Worm (Caenorhabditis elegans): ENCODE results near the gene srw-66.

Gene srw-66

ce11 chrII:1237845-1238244 is 33.9 kb downstream of the srw-66 start (continued):
- TF ChIP-seq lin-39 (tag; optimal IDR thresholded peaks at IDR 0.05): no peak
- no peak for TF ChIP-seq jun-1 (tag; optimal IDR thresholded peaks at IDR 0.05)
- TF ChIP-seq skn-1 (tag; optimal IDR thresholded peaks at IDR 0.05): no peak
- no peak for TF ChIP-seq ztf-7 (tag; optimal IDR thresholded peaks at IDR 0.05)
- TF ChIP-seq pqm-1 (tag; optimal IDR thresholded peaks at IDR 0.05): no peak
- no peak for TF ChIP-seq nhr-77 (tag; optimal IDR thresholded peaks at IDR 0.05)
- TF ChIP-seq ama-1 (optimal IDR thresholded peaks at IDR 0.05): no peak
- peak; percentile 99 for TF ChIP-seq madf-9 (GFP tag; conservative IDR thresholded peaks at IDR 0.05)
- TF ChIP-seq spr-1 (tag; optimal IDR thresholded peaks at IDR 0.05): peak; percentile 39
- TF ChIP-seq ceh-28 (tag; optimal IDR thresholded peaks at IDR 0.05): no peak
- no peak for TF ChIP-seq ztf-11 (tag; optimal IDR thresholded peaks at IDR 0.05)
- TF ChIP-seq sdz-12 (GFP tag; optimal IDR thresholded peaks at IDR 0.05): no peak
- no peak for TF ChIP-seq ceh-32 (tag; optimal IDR thresholded peaks at IDR 0.05; ENCODE audit: poor library complexity)
- TF ChIP-seq F10B5.3 (tag; optimal IDR thresholded peaks at IDR 0.05): no peak
- no peak for TF ChIP-seq zip-11 (GFP tag; IDR thresholded peaks at IDR 0.05)
- no peak for TF ChIP-seq F44E2.7 (GFP tag; IDR thresholded peaks at IDR 0.05)
- TF ChIP-seq nhr-11 (tag; optimal IDR thresholded peaks at IDR 0.05): no peak
- TF ChIP-seq hmg-1.1 (GFP tag; IDR thresholded peaks at IDR 0.05): peak; percentile 76
- no peak for TF ChIP-seq R02D3.7 (tag; optimal IDR thresholded peaks at IDR 0.05)
- peak; percentile 55 to 72 for TF ChIP-seq mdl-1 (tag; optimal IDR thresholded peaks at IDR 0.05)
- TF ChIP-seq unc-130 (GFP tag; optimal IDR thresholded peaks at IDR 0.05): no peak
- no peak for TF ChIP-seq Y48G9A.11 (GFP tag; IDR thresholded peaks at IDR 0.05)
- TF ChIP-seq ceh-82 (tag; optimal IDR thresholded peaks at IDR 0.05): no peak
- TF ChIP-seq lim-7 (GFP tag; IDR thresholded peaks at IDR 0.05): no peak
- TF ChIP-seq dmd-9 (GFP tag; IDR thresholded peaks at IDR 0.05): no peak
- TF ChIP-seq hlh-11 (tag; optimal IDR thresholded peaks at IDR 0.05): peak; percentile 89
- no peak for TF ChIP-seq dmd-8 (GFP tag; IDR thresholded peaks at IDR 0.05)
- no peak for TF ChIP-seq nhr-6 (tag; optimal IDR thresholded peaks at IDR 0.05)
- TF ChIP-seq zfp-2 (tag; optimal IDR thresholded peaks at IDR 0.05): no peak
- TF ChIP-seq ceh-20 (GFP tag; IDR thresholded peaks at IDR 0.05): no peak
- TF ChIP-seq hif-1 (tag; optimal IDR thresholded peaks at IDR 0.05): peak in 1 of 2 experiments; percentile 64
- no peak for TF ChIP-seq aly-2 (tag; optimal IDR thresholded peaks at IDR 0.05)
- peak; percentile 70 for TF ChIP-seq pha-4 (GFP tag; IDR thresholded peaks at IDR 0.05)
- TF ChIP-seq pha-4 (tag; optimal IDR thresholded peaks at IDR 0.05): no peak
- TF ChIP-seq mep-1 (tag; optimal IDR thresholded peaks at IDR 0.05): peak; percentile 50
- TF ChIP-seq ceh-44 (GFP tag; IDR thresholded peaks at IDR 0.05): no peak
- no peak for TF ChIP-seq zip-2 (tag; optimal IDR thresholded peaks at IDR 0.05)
- no peak for TF ChIP-seq lsy-2 (tag; optimal IDR thresholded peaks at IDR 0.05)
- TF ChIP-seq T26A8.4 (GFP tag; IDR thresholded peaks at IDR 0.05): no peak; the same call in none of the 2 replicates
- TF ChIP-seq ZK546.5 (tag; optimal IDR thresholded peaks at IDR 0.05): no peak
- TF ChIP-seq arid-1 (GFP tag; conservative IDR thresholded peaks at IDR 0.05): peak; percentile 69
- no peak for TF ChIP-seq ZK337.2 (GFP tag; IDR thresholded peaks at IDR 0.05)
- TF ChIP-seq egl-27 (tag; optimal IDR thresholded peaks at IDR 0.05): no peak
- no peak for TF ChIP-seq gei-8 (GFP tag; optimal IDR thresholded peaks at IDR 0.05)
- TF ChIP-seq nhr-102 (tag; optimal IDR thresholded peaks at IDR 0.05): peak; percentile 53
- peak; percentile 65 for TF ChIP-seq mxl-3 (GFP tag; optimal IDR thresholded peaks at IDR 0.05)
- no peak for TF ChIP-seq zag-1 (tag; optimal IDR thresholded peaks at IDR 0.05)
- no peak for TF ChIP-seq daf-19 (GFP tag; conservative IDR thresholded peaks at IDR 0.05)
- peak; percentile 43; the same call in 1 of the 2 replicates for TF ChIP-seq lin-29 (GFP tag; IDR thresholded peaks at IDR 0.05)
- TF ChIP-seq nhr-76 (tag; optimal IDR thresholded peaks at IDR 0.05): no peak
- no peak for TF ChIP-seq Y5F2A.4 (GFP tag; optimal IDR thresholded peaks at IDR 0.05)
- TF ChIP-seq nhr-42 (GFP tag; IDR thresholded peaks at IDR 0.05): 0 out of 2 replicates have a peak, but pooled peaks have one; percentile 7
- TF ChIP-seq T20F7.1 (GFP tag; optimal IDR thresholded peaks at IDR 0.05): no peak
- TF ChIP-seq dpl-1 (GFP tag; optimal IDR thresholded peaks at IDR 0.05): no peak
